Fruit fly (Drosophila melanogaster): ENCODE results near the gene TyrRII.

DNA sequence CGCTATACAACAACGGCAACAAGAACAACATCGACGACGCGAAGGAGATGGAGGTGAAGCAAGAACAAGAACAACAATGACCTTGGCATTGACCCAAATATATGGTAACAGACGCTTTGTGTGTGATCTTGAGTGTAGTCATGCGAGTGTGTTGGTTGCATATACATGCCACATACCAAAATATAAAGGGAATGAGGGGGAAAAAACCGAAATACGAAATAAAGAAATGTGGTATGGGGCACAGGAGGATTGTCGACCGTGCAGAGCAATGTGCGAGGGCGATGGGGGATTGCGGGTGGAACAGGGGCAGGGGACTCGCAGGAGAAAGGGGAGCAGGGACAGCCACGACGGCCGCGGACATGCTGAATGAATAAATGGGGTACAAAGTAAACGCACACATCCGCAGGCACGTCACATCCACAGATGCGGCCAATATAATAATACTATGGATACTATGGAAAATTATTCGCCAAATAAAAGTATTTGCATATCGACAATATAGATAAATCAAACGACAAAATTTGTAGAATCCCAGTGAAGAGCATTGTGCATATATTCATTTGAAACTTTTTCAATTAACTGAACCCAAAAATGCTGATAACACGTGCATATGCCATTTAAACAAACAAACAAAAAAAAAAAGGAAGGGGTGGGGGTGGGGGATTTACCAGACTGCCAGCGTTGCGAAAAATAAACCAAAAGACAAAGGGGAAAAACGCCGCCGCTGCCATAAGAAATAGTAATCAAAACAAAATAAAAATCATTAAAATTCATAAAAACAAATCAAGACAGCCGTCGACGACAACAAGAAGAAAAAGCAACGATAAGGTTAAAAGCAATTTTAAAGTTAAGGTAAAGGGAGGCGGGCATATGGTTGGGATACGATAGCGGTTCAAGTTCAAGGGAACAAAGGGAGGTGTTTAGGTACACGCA lies 30.2 kb upstream of the TyrRII start:
- no peak for TF ChIP-seq sv (GFP tag; optimal IDR thresholded peaks at IDR 0.05)
- TF ChIP-seq Myc (optimal IDR thresholded peaks at IDR 0.05), result no peak
- no peak for TF ChIP-seq Jra (GFP tag; optimal IDR thresholded peaks at IDR 0.05)
- peak; percentile 13 for TF ChIP-seq fru (GFP tag; optimal IDR thresholded peaks at IDR 0.05)
- TF ChIP-seq psq (GFP tag; optimal IDR thresholded peaks at IDR 0.05), result peak; percentile 87

Data from whole organism, wandering third instar larva.